Fruit fly (Drosophila melanogaster): Measurements from ENCODE around the gene GATAe.

GATAe gene

DNA sequence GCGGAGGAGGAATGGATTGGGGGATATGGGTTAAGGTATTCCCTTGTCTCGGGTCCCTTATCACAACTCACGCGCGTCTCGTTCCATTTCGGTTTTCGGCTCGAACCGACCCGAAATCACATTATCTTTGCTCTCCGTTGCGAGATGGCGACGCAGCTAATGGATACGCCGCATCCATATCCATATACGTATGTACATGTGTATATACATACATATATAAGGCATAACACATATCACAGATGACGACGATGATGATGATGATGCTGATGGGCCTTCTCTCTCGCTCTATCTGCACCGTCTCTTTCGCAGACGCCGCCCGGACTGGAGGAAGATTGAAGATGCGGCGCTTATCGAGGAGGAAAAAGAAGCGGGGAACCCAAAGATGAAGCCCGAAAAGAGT, 13.1 kb downstream of the GATAe start:
- TF ChIP-seq Deaf1 (tag; optimal IDR thresholded peaks at IDR 0.05): peak; percentile 40
- TF ChIP-seq CG17912 (GFP tag; optimal IDR thresholded peaks at IDR 0.05): no peak
- TF ChIP-seq Nf-YB (GFP tag; optimal IDR thresholded peaks at IDR 0.05): peak; percentile 61
- TF ChIP-seq CG2678 (tag; optimal IDR thresholded peaks at IDR 0.05): no peak
- peak; percentile 55 for TF ChIP-seq CG15479 (GFP tag; optimal IDR thresholded peaks at IDR 0.05)
- TF ChIP-seq dimm (GFP tag; IDR thresholded peaks at IDR 0.05): no peak
- peak; percentile 39; the same call in 1 of the 2 replicates for TF ChIP-seq crol (GFP tag; IDR thresholded peaks at IDR 0.05)
- peak; percentile 29 for TF ChIP-seq CG1832 (GFP tag; optimal IDR thresholded peaks at IDR 0.05)
- TF ChIP-seq Nf-YC (tag; optimal IDR thresholded peaks at IDR 0.05): peak; percentile 5

DNA sequence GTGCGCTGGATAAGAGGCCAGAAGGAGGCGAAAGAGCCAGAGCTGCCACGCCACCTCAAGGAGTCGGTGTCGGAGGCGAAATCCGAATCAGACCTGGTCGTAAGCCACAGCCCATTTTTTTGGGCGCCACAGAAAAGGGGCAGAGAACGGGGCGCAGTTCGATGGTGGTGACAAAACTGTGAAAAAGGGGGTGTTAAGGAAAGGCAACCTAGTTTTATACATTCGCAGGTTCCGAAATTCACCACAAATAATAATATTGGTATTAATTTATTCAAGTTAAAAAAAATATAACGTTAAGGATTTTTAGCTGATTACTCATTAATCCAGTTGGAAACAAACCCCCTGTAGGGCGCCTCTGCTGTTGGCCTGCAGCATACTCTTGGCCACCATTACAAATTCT, 14.7 kb downstream of the GATAe start:
- TF ChIP-seq row (GFP tag; IDR thresholded peaks at IDR 0.05) (0 out of 3 replicates have a peak, but pooled peaks have one; percentile 7), peb (GFP tag; IDR thresholded peaks at IDR 0.05) (no peak)

DNA sequence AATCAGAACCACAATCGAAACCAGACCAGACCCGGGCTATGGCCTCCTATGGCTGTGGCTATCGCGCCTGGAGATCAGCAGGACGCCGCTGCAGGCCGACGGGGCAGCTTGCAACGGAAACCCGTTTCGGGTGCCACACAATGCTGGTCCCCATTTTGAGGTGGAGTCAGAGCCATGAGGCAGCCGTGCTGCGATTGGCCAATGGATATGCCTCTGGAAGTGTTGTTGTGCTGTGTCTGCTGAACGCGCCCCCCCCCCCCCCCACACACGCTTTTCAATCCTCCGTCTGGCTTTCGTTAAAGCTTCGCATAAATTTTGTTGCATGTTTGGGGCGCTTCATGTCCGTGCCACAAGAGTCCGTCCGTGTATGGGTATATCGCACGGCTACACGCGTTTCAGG, 15.2 kb downstream of the GATAe start:
- TF ChIP-seq Side (GFP tag; optimal IDR thresholded peaks at IDR 0.05) (no peak), cg (GFP tag; optimal IDR thresholded peaks at IDR 0.05) (peak; percentile 7), luna (GFP tag; optimal IDR thresholded peaks at IDR 0.05) (no peak), CG17186 (GFP tag; optimal IDR thresholded peaks at IDR 0.05) (no peak), Doc2 (GFP tag; IDR thresholded peaks at IDR 0.05) (no peak), CG11398 (GFP tag; optimal IDR thresholded peaks at IDR 0.05) (no peak), row (GFP tag; IDR thresholded peaks at IDR 0.05) (0 out of 3 replicates have a peak, but pooled peaks have one; percentile 0), stc (GFP tag; IDR thresholded peaks at IDR 0.05) (no peak), CG6689 (GFP tag; IDR thresholded peaks at IDR 0.05) (no peak), her (GFP tag; optimal IDR thresholded peaks at IDR 0.05) (no peak), pros (GFP tag; optimal IDR thresholded peaks at IDR 0.05) (no peak), Nf-YC (tag; optimal IDR thresholded peaks at IDR 0.05) (peak; percentile 80), Ets65A (GFP tag) (peak; percentile 60), trem (tag; optimal IDR thresholded peaks at IDR 0.05) (no peak), Hr39 (optimal IDR thresholded peaks at IDR 0.05) (peak; percentile 61), Lhr (GFP tag; optimal IDR thresholded peaks at IDR 0.05) (no peak), disco-r (GFP tag; optimal IDR thresholded peaks at IDR 0.05) (no peak), Adf1 (GFP tag; IDR thresholded peaks at IDR 0.05) (no peak), CTCF (GFP tag; optimal IDR thresholded peaks at IDR 0.05) (no peak), Nf-YB (GFP tag; optimal IDR thresholded peaks at IDR 0.05) (peak; percentile 91), NfI (GFP tag; optimal IDR thresholded peaks at IDR 0.05) (no peak), nau (GFP tag; optimal IDR thresholded peaks at IDR 0.05) (no peak), odd (GFP tag; optimal IDR thresholded peaks at IDR 0.05) (no peak), crol (GFP tag; IDR thresholded peaks at IDR 0.05) (peak; percentile 50), sens-2 (GFP tag; IDR thresholded peaks at IDR 0.05) (no peak), CG13287 (GFP tag; IDR thresholded peaks at IDR 0.05; ENCODE audit: partially characterized antibody) (no peak), ranshi (GFP tag; IDR thresholded peaks at IDR 0.05) (no peak)

DNA sequence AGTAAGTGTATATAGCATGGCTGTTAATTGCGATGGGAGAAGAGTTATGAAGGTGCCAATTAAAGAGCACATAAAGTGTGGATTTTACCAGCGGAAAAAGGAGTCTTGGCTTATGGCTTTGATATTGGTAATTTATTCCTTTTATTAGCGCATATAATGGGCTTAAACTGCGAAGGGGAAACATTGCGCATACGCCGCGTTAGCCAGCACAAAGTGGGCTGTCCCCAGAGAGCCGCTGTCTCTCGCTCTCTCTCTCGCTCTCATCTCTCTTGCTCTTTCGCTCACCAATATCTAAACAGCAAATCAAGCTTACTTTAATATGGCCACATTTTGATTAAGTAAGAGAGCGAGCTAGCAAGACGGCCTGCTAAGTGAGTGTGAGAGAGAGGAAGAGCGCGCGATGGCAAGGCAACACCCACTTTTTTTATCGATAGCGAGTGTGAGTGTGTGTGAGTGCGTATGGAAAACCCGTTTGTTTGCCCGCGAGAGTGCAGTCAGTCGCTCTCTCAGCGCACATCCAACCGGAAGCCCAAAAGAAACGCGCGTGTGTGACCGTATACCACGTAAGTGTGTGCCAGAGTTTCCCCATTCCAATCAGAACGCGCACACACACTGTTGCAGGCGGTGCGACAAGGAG, 16.8 kb downstream of the GATAe start, which contains the start of gene pnr:
TSS of gene pnr (plus strand) at position 493 of the 637 bp plus-strand sequence.
- TF ChIP-seq CG3407 (GFP tag; optimal IDR thresholded peaks at IDR 0.05) (no peak), CG6683 (GFP tag; optimal IDR thresholded peaks at IDR 0.05) (no peak), pan (optimal IDR thresholded peaks at IDR 0.05) (no peak), pan (GFP tag; optimal IDR thresholded peaks at IDR 0.05 in 1 of 2, IDR thresholded peaks at IDR 0.05 in 1 of 2) (peak in 1 of 2 experiments; percentile 30), sc (optimal IDR thresholded peaks at IDR 0.05) (no peak), sc (GFP tag; optimal IDR thresholded peaks at IDR 0.05) (no peak), CG10267 (tag; optimal IDR thresholded peaks at IDR 0.05) (peak; percentile 21), CoRest (tag; optimal IDR thresholded peaks at IDR 0.05) (peak; percentile 74), CHES-1-like (GFP tag; optimal IDR thresholded peaks at IDR 0.05) (no peak), Camta (GFP tag; optimal IDR thresholded peaks at IDR 0.05) (no peak), nerfin-1 (tag; optimal IDR thresholded peaks at IDR 0.05) (no peak), CG5953 (GFP tag; IDR thresholded peaks at IDR 0.05) (no peak), ssp (GFP tag; IDR thresholded peaks at IDR 0.05) (no peak), CG7372 (GFP tag; IDR thresholded peaks at IDR 0.05) (peak; percentile 94), ab (GFP tag; optimal IDR thresholded peaks at IDR 0.05) (no peak), CG32532 (GFP tag; IDR thresholded peaks at IDR 0.05) (peak; percentile 6; the same call in 1 of the 2 replicates)

Data from whole organism, embryonic.